Worm (Caenorhabditis elegans): ENCODE results near the gene F38E11.6.

F38E11.6 gene

ce11 chrIV:9459224-9459781 lies 8.0 kb downstream of the F38E11.6 start, which contains the start of gene copb-2:
Gene copb-2 (plus strand): TSS chrIV:9459731.
- TF ChIP-seq F23B12.7 (tag; optimal IDR thresholded peaks at IDR 0.05; ENCODE audit: insufficient read depth) (no peak), rpc-1 (optimal IDR thresholded peaks at IDR 0.05) (no peak), rpc-1 (tag; optimal IDR thresholded peaks at IDR 0.05) (no peak), ZK185.1 (tag; optimal IDR thresholded peaks at IDR 0.05; ENCODE audit: poor library complexity, severe bottlenecking) (peak; percentile 38), pha-4 (tag; optimal IDR thresholded peaks at IDR 0.05) (no peak), nhr-27 (tag; optimal IDR thresholded peaks at IDR 0.05) (no peak), nhr-90 (tag; optimal IDR thresholded peaks at IDR 0.05) (no peak), tbx-9 (tag; optimal IDR thresholded peaks at IDR 0.05; ENCODE audit: borderline replicate concordance) (no peak), hmg-1.2 (GFP tag; IDR thresholded peaks at IDR 0.05) (peak; percentile 89), cebp-1 (GFP tag; IDR thresholded peaks at IDR 0.05) (no peak), cebp-1 (tag; optimal IDR thresholded peaks at IDR 0.05) (no peak), Y95B8A.8 (GFP tag; IDR thresholded peaks at IDR 0.05) (no peak), akir-1 (GFP tag; optimal IDR thresholded peaks at IDR 0.05) (no peak), ceh-79 (tag; optimal IDR thresholded peaks at IDR 0.05) (no peak), nhr-179 (tag; optimal IDR thresholded peaks at IDR 0.05) (no peak), F33H1.4 (GFP tag; IDR thresholded peaks at IDR 0.05) (peak; percentile 88), hmg-20 (GFP tag; IDR thresholded peaks at IDR 0.05) (0 out of 2 replicates have a peak, but pooled peaks have one; percentile 21), nhr-80 (tag; optimal IDR thresholded peaks at IDR 0.05) (peak; percentile 16), T07F8.4 (tag; optimal IDR thresholded peaks at IDR 0.05) (no peak), madf-3 (GFP tag; IDR thresholded peaks at IDR 0.05) (no peak), zfh-2 (GFP tag; conservative IDR thresholded peaks at IDR 0.05) (no peak), mxl-1 (tag; optimal IDR thresholded peaks at IDR 0.05) (no peak), lin-35 (GFP tag; optimal IDR thresholded peaks at IDR 0.05) (peak in 1 of 3 experiments; percentile 52), snpc-4 (GFP tag; optimal IDR thresholded peaks at IDR 0.05) (peak; percentile 13), snpc-4 (tag; optimal IDR thresholded peaks at IDR 0.05) (peak; percentile 70 to 80 (median 75)), ekl-4 (GFP tag; IDR thresholded peaks at IDR 0.05) (0 out of 2 replicates have a peak, but pooled peaks have one; percentile 10), pbrm-1 (GFP tag; IDR thresholded peaks at IDR 0.05) (peak; percentile 59; the same call in 1 of the 2 replicates), egl-18 (GFP tag; IDR thresholded peaks at IDR 0.05) (no peak), F57C9.4 (tag; optimal IDR thresholded peaks at IDR 0.05) (no peak), ceh-40 (GFP tag; IDR thresholded peaks at IDR 0.05) (no peak), tbp1 (GFP tag; optimal IDR thresholded peaks at IDR 0.05) (peak; percentile 52), sdz-38 (tag; optimal IDR thresholded peaks at IDR 0.05) (no peak), lsl-1 (GFP tag; optimal IDR thresholded peaks at IDR 0.05) (peak; percentile 37), attf-6 (GFP tag; IDR thresholded peaks at IDR 0.05) (no peak), lin-40 (tag; optimal IDR thresholded peaks at IDR 0.05) (no peak), lir-1 (GFP tag; conservative IDR thresholded peaks at IDR 0.05) (no peak), C17E4.6 (GFP tag; IDR thresholded peaks at IDR 0.05) (no peak), T26A5.8 (tag; optimal IDR thresholded peaks at IDR 0.05) (no peak), chd-7 (tag; optimal IDR thresholded peaks at IDR 0.05) (no peak), ztf-18 (tag; optimal IDR thresholded peaks at IDR 0.05) (no peak), ama-1 (optimal IDR thresholded peaks at IDR 0.05) (no peak), ama-1 (GFP tag; optimal IDR thresholded peaks at IDR 0.05) (no peak), nfya-1 (tag; optimal IDR thresholded peaks at IDR 0.05; ENCODE audit: borderline replicate concordance, insufficient read depth) (no peak), aptf-2 (GFP tag; conservative IDR thresholded peaks at IDR 0.05) (no peak), F52B5.7 (tag; optimal IDR thresholded peaks at IDR 0.05) (no peak), rec-8 (tag; optimal IDR thresholded peaks at IDR 0.05) (no peak), snpc-3.4 (tag; optimal IDR thresholded peaks at IDR 0.05) (peak; percentile 38), ceh-27 (GFP tag; optimal IDR thresholded peaks at IDR 0.05) (no peak), tlf-1 (GFP tag; optimal IDR thresholded peaks at IDR 0.05) (no peak)

All from whole organism, young adult.